Worm (Caenorhabditis elegans) whole organism, L1 larva: ENCODE measurements around the gene faah-3.
A peak's percentile ranks its signal among the peaks of the same experiment; 100 is the strongest.
"Not testable (repeated sequence)": the region's sequence is repeated elsewhere in the genome, so short reads cannot be mapped to it uniquely, and the experiment has no call there.

Source experiments
- F16B12.6 ChIP-seq: fragments of 150-350 bp; optimal IDR thresholded peaks from 2 replicates; lab custom pipeline; 2014; ENCODE audit warnings: missing biosample characterization, missing genetic modification characterization
- Y116A8C.19 ChIP-seq: sonication (generic microtip); optimal IDR thresholded peaks from 2 replicates; lab custom pipeline; 2016; ENCODE audit warnings: missing compliant biosample characterization, missing genetic modification characterization, borderline replicate concordance
- alr-1 ChIP-seq: fragments of 200-800 bp; sonication (Bioruptor generic); optimal IDR thresholded peaks from 2 replicates; lab custom pipeline; 2018; ENCODE audit warnings: borderline replicate concordance, mild to moderate bottlenecking, missing genetic modification characterization, missing compliant biosample characterization
- ama-1 ChIP-seq: fragments of 150-350 bp; optimal IDR thresholded peaks from 2 replicates; lab custom pipeline; 2014
- ceh-82 ChIP-seq, 3 experiments: fragments of 150-350 bp in 1 of 3; sonication (generic microtip) in 2 of 3; optimal IDR thresholded peaks; 2 replicates each; lab custom pipeline; 2014 to 2017; ENCODE audit warnings: missing biosample characterization in 3 of 3, missing genetic modification characterization in 3 of 3
- ceh-90 ChIP-seq: sonication (generic microtip); optimal IDR thresholded peaks from 2 replicates; lab custom pipeline; 2016; ENCODE audit warnings: missing genetic modification characterization, missing compliant biosample characterization
- efl-1 ChIP-seq, 4 experiments: fragments of 150-350 bp; optimal IDR thresholded peaks in 3 of 4; peaks in 1 of 4; 1 replicate in 1 of 4; 2 replicates in 3 of 4; lab custom pipeline; 2014; ENCODE audit warnings: missing biosample characterization in 2 of 4, missing genetic modification characterization in 2 of 4, missing genetic modification reagents in 2 of 4
- elt-2 ChIP-seq: sonication (generic microtip); optimal IDR thresholded peaks from 2 replicates; lab custom pipeline; 2016; ENCODE audit warnings: missing genetic modification characterization, mild to moderate bottlenecking, inconsistent platforms, missing compliant biosample characterization, missing genetic modification reagents
- elt-3 ChIP-seq, 6 experiments: fragments of 150-350 bp in 1 of 6; sonication (generic microtip); optimal IDR thresholded peaks; 2 replicates each; lab custom pipeline; 2017 to 2018; ENCODE audit warnings: missing biosample characterization in 6 of 6, missing genetic modification characterization in 6 of 6, inconsistent platforms in 1 of 6
- grh-1 ChIP-seq: fragments of 200-800 bp; sonication (Bioruptor generic); IDR thresholded peaks from 2 replicates; pipeline ENCODE4 v1.3.6; 2022; ENCODE audit warnings: missing genetic modification reagents, missing genetic modification characterization, missing compliant biosample characterization
- irx-1 ChIP-seq: sonication (generic microtip); optimal IDR thresholded peaks from 2 replicates; lab custom pipeline; 2016; ENCODE audit warnings: missing genetic modification characterization, missing compliant biosample characterization
- lin-14 ChIP-seq: fragments of 200-800 bp; sonication (Bioruptor generic); optimal IDR thresholded peaks from 2 replicates; lab custom pipeline; 2018; ENCODE audit warnings: mild to moderate bottlenecking, missing genetic modification characterization, moderate library complexity, missing compliant biosample characterization
- lin-15B ChIP-seq: fragments of 150-350 bp; sonication (generic microtip); optimal IDR thresholded peaks from 3 replicates; lab custom pipeline; 2014; ENCODE audit warnings: missing biosample characterization, missing genetic modification characterization
- lin-39 ChIP-seq: fragments of 150-350 bp; optimal IDR thresholded peaks from 2 replicates; lab custom pipeline; 2014; ENCODE audit warnings: missing biosample characterization, missing genetic modification reagents, missing genetic modification characterization
- lir-3 ChIP-seq: sonication (generic microtip); optimal IDR thresholded peaks from 2 replicates; lab custom pipeline; 2016; ENCODE audit warnings: mild to moderate bottlenecking, missing genetic modification characterization, moderate library complexity, missing compliant biosample characterization; ENCODE audit not compliant: poor library complexity
- lsy-2 ChIP-seq, 2 experiments: fragments of 150-350 bp; optimal IDR thresholded peaks; 2 replicates each; lab custom pipeline; 2014; ENCODE audit warnings: missing biosample characterization in 2 of 2, missing genetic modification characterization in 2 of 2
- nhr-19 ChIP-seq: fragments of 200-800 bp; sonication (Bioruptor generic); conservative IDR thresholded peaks from 2 replicates; pipeline ENCODE4 v1.3.6; 2022; ENCODE audit warnings: missing genetic modification characterization, missing compliant biosample characterization
- nhr-20 ChIP-seq: sonication (generic microtip); optimal IDR thresholded peaks from 2 replicates; lab custom pipeline; 2016; ENCODE audit warnings: mild to moderate bottlenecking, missing genetic modification characterization, missing compliant biosample characterization
- nhr-237 ChIP-seq: fragments of 150-350 bp; optimal IDR thresholded peaks from 2 replicates; lab custom pipeline; 2014; ENCODE audit warnings: missing biosample characterization, missing genetic modification characterization
- nhr-28 ChIP-seq: fragments of 150-350 bp; optimal IDR thresholded peaks from 2 replicates; lab custom pipeline; 2014; ENCODE audit warnings: missing biosample characterization, missing genetic modification characterization
- nhr-47 ChIP-seq: sonication (generic microtip); optimal IDR thresholded peaks from 2 replicates; lab custom pipeline; 2016; ENCODE audit warnings: mild to moderate bottlenecking, missing genetic modification characterization, moderate library complexity, missing compliant biosample characterization
- nhr-71 ChIP-seq: sonication (generic microtip); optimal IDR thresholded peaks from 2 replicates; lab custom pipeline; 2016; ENCODE audit warnings: mild to moderate bottlenecking, missing genetic modification characterization, moderate library complexity, missing compliant biosample characterization
- nhr-76 ChIP-seq: sonication (generic microtip); optimal IDR thresholded peaks from 2 replicates; lab custom pipeline; 2017; ENCODE audit warnings: missing biosample characterization, missing genetic modification characterization
- nhr-85 ChIP-seq: sonication (generic microtip); peaks from one replicate; lab custom pipeline; 2016; ENCODE audit warnings: missing genetic modification characterization, inconsistent platforms, missing compliant biosample characterization
- pqm-1 ChIP-seq: sonication (generic microtip); optimal IDR thresholded peaks from 3 replicates; lab custom pipeline; 2017; ENCODE audit warnings: missing biosample characterization, missing genetic modification characterization
- rnt-1 ChIP-seq: sonication (generic microtip); optimal IDR thresholded peaks from 2 replicates; lab custom pipeline; 2016; ENCODE audit warnings: mild to moderate bottlenecking, missing genetic modification characterization, moderate library complexity, missing compliant biosample characterization
- skn-1 ChIP-seq: fragments of 150-350 bp; optimal IDR thresholded peaks from 2 replicates; lab custom pipeline; 2014; ENCODE audit warnings: missing biosample characterization, missing genetic modification characterization
- snu-23 ChIP-seq: sonication (generic microtip); optimal IDR thresholded peaks from 2 replicates; lab custom pipeline; 2016; ENCODE audit warnings: missing genetic modification characterization, missing compliant biosample characterization
- sup-37 ChIP-seq: fragments of 200-800 bp; sonication (Bioruptor generic); optimal IDR thresholded peaks from 2 replicates; lab custom pipeline; 2018; ENCODE audit warnings: mild to moderate bottlenecking, missing genetic modification characterization, missing compliant biosample characterization
- swsn-7 ChIP-seq: sonication (generic microtip); optimal IDR thresholded peaks from 2 replicates; lab custom pipeline; 2016; ENCODE audit warnings: missing genetic modification characterization, missing compliant biosample characterization
- unc-130 ChIP-seq: fragments of 150-350 bp; optimal IDR thresholded peaks from 2 replicates; lab custom pipeline; 2017; ENCODE audit warnings: missing biosample characterization, missing genetic modification characterization, inconsistent platforms
- unc-62 ChIP-seq: fragments of 150-350 bp; optimal IDR thresholded peaks from 2 replicates; lab custom pipeline; 2014; ENCODE audit warnings: missing biosample characterization, missing genetic modification reagents, missing genetic modification characterization
- unc-86 ChIP-seq: sonication (generic microtip); optimal IDR thresholded peaks from 2 replicates; lab custom pipeline; 2016; ENCODE audit warnings: missing genetic modification characterization, missing compliant biosample characterization

Gene faah-3

ce11 chrIV:991181-991642 lies 45.8 kb upstream of the faah-3 start (continued):
- TF ChIP-seq rnt-1 (tag; lab: Kevin White, UChicago), result no peak
- no peak for TF ChIP-seq nhr-76 (tag; lab: Kevin White, UChicago)
- TF ChIP-seq lin-15B (tag; lab: Kevin White, UChicago), result no peak
- TF ChIP-seq ama-1, result peak; percentile 40

ce11 chrIV:990352-990751 lies 44.9 kb upstream of the faah-3 start, which contains the start of gene egrh-2:
egrh-2 (minus strand) TSS chrIV:990452.
- TF ChIP-seq lin-39 (tag; lab: Kevin White, UChicago) (no peak), skn-1 (tag; lab: Kevin White, UChicago) (no peak), pqm-1 (tag; lab: Kevin White, UChicago) (no peak), irx-1 (tag; lab: Kevin White, UChicago) (no peak)

ce11 chrIV:983558-983957 lies 38.1 kb upstream of the faah-3 start:
- no peak for TF ChIP-seq pqm-1 (tag; lab: Kevin White, UChicago)
- TF ChIP-seq efl-1 (optimal IDR thresholded peaks at IDR 0.05; lab: Kevin White, UChicago), result no peak
- TF ChIP-seq efl-1 (GFP tag; optimal IDR thresholded peaks at IDR 0.05 in 1 of 2; lab: Kevin White, UChicago), result peak in 1 of 2 experiments; percentile 11

ce11 chrIV:978309-978708 lies 32.9 kb upstream of the faah-3 start:
- TF ChIP-seq efl-1 (optimal IDR thresholded peaks at IDR 0.05; lab: Kevin White, UChicago), result not testable (repeated sequence)
- peak in 1 of 2 experiments; percentile 31 for TF ChIP-seq efl-1 (GFP tag; optimal IDR thresholded peaks at IDR 0.05 in 1 of 2; lab: Kevin White, UChicago)

- TF ChIP-seq irx-1 (tag; lab: Kevin White, UChicago) (no peak), elt-2 (tag; lab: Kevin White, UChicago) (peak; percentile 28)
Observed at ce11 chrIV:976372-976771, 30.9 kb upstream of the faah-3 start.

ce11 chrIV:972811-973428 lies 27.5 kb upstream of the faah-3 start:
- TF ChIP-seq nhr-85 (tag; lab: Kevin White, UChicago) (peak; percentile 48), ceh-82 (tag; optimal IDR thresholded peaks at IDR 0.05; lab: Kevin White, UChicago) (no peak)

- no peak for TF ChIP-seq swsn-7 (tag; lab: Kevin White, UChicago)
Observed at ce11 chrIV:972401-972800, 26.9 kb upstream of the faah-3 start.

- no peak for TF ChIP-seq lin-14 (GFP tag; lab: Kevin White, UChicago)
- TF ChIP-seq elt-3 (tag; optimal IDR thresholded peaks at IDR 0.05; lab: Kevin White, UChicago), result no peak
- no peak for TF ChIP-seq nhr-76 (tag; lab: Kevin White, UChicago)
- no peak for TF ChIP-seq snu-23
- no peak for TF ChIP-seq unc-130 (tag; lab: Kevin White, UChicago)
- TF ChIP-seq F16B12.6, result no peak
- TF ChIP-seq alr-1 (tag; lab: Kevin White, UChicago), result no peak
- TF ChIP-seq nhr-20 (tag; lab: Kevin White, UChicago), result no peak
- no peak for TF ChIP-seq grh-1 (GFP tag; lab: Robert Waterston, UW)
- TF ChIP-seq lir-3 (tag; lab: Kevin White, UChicago), result no peak
- TF ChIP-seq nhr-237 (tag; lab: Kevin White, UChicago), result no peak
Observed at ce11 chrIV:971122-971521, 25.7 kb upstream of the faah-3 start.

ce11 chrIV:961862-962261 lies 16.4 kb upstream of the faah-3 start:
- TF ChIP-seq nhr-47 (tag; lab: Kevin White, UChicago) (no peak), nhr-19 (GFP tag; lab: Robert Waterston, UW) (no peak), ceh-90 (no peak), unc-86 (tag; lab: Kevin White, UChicago) (no peak), sup-37 (no peak), nhr-85 (tag; lab: Kevin White, UChicago) (no peak), unc-62 (GFP tag; lab: Kevin White, UChicago) (no peak), nhr-71 (no peak), lir-3 (tag; lab: Kevin White, UChicago) (no peak), Y116A8C.19 (tag; lab: Kevin White, UChicago) (no peak), nhr-28 (tag; lab: Kevin White, UChicago) (no peak), efl-1 (optimal IDR thresholded peaks at IDR 0.05; lab: Kevin White, UChicago) (no peak), efl-1 (GFP tag; optimal IDR thresholded peaks at IDR 0.05 in 1 of 2; lab: Kevin White, UChicago) (no peak), lsy-2 (tag; optimal IDR thresholded peaks at IDR 0.05; lab: Kevin White, UChicago) (no peak)
